Fruit fly (Drosophila melanogaster) whole organism, embryonic: ENCODE measurements around the gene S6KL.
A peak's percentile ranks its signal among the peaks of the same experiment; 100 is the strongest.

Experiments used
- Atf-2 ChIP-seq: fragments of 200-800 bp; sonication (Bioruptor generic); optimal IDR thresholded peaks from 2 replicates; lab custom pipeline; 2016; ENCODE audit warnings: missing biosample characterization, missing genetic modification characterization
- CG10462 ChIP-seq: fragments of 200-800 bp; sonication (Bioruptor generic); optimal IDR thresholded peaks from 2 replicates; lab custom pipeline; 2016; ENCODE audit warnings: missing biosample characterization, missing genetic modification characterization
- CG11085 ChIP-seq: fragments of 200-800 bp; sonication (Bioruptor generic); IDR thresholded peaks from 2 replicates; pipeline ENCODE4 v1.3.6; 2022; ENCODE audit warnings: missing biosample characterization, missing genetic modification characterization
- CG11093 ChIP-seq: fragments of 200-800 bp; sonication (Bioruptor generic); IDR thresholded peaks from 3 replicates; pipeline ENCODE4 v1.3.6; 2022; ENCODE audit warnings: missing biosample characterization, missing genetic modification characterization
- CG11456 ChIP-seq: fragments of 200-800 bp; sonication (Bioruptor generic); IDR thresholded peaks from 3 replicates; pipeline ENCODE4 v1.3.6; 2022; ENCODE audit warnings: missing biosample characterization, missing genetic modification characterization
- CG11560 ChIP-seq: fragments of 200-800 bp; sonication (Bioruptor generic); IDR thresholded peaks from 3 replicates; pipeline ENCODE4 v1.3.6; 2022; ENCODE audit warnings: missing biosample characterization, missing genetic modification characterization
- CG14710 ChIP-seq: fragments of 200-800 bp; sonication (Bioruptor generic); optimal IDR thresholded peaks from 3 replicates; lab custom pipeline; 2019; ENCODE audit warnings: missing biosample characterization, mild to moderate bottlenecking, missing genetic modification characterization, moderate library complexity
- CG15479 ChIP-seq: fragments of 200-800 bp; sonication (Bioruptor generic); optimal IDR thresholded peaks from 3 replicates; lab custom pipeline; 2019; ENCODE audit warnings: missing biosample characterization, mild to moderate bottlenecking, missing genetic modification characterization, moderate library complexity
- CG15696 ChIP-seq: fragments of 200-800 bp; sonication (Bioruptor generic); optimal IDR thresholded peaks from 2 replicates; lab custom pipeline; 2019; ENCODE audit warnings: missing biosample characterization, mild to moderate bottlenecking, missing genetic modification characterization, moderate library complexity
- CG2199 ChIP-seq: fragments of 200-800 bp; sonication (Bioruptor generic); IDR thresholded peaks from 3 replicates; pipeline ENCODE4 v1.3.6; 2022; ENCODE audit warnings: missing biosample characterization, missing genetic modification characterization
- CG3281 ChIP-seq: fragments of 200-800 bp; sonication (Bioruptor generic); optimal IDR thresholded peaks from 3 replicates; lab custom pipeline; 2017; ENCODE audit warnings: missing biosample characterization, mild to moderate bottlenecking, missing genetic modification characterization
- CG33213 ChIP-seq: fragments of 200-800 bp; sonication (Bioruptor generic); optimal IDR thresholded peaks from 3 replicates; lab custom pipeline; 2016; ENCODE audit warnings: missing biosample characterization, missing genetic modification characterization
- CG5180 ChIP-seq: fragments of 200-800 bp; sonication (Bioruptor generic); optimal IDR thresholded peaks from 3 replicates; lab custom pipeline; 2017; ENCODE audit warnings: missing biosample characterization, missing genetic modification characterization, mild to moderate bottlenecking, moderate library complexity, missing genetic modification reagents
- D ChIP-seq, 2 experiments: fragments of 200-800 bp in 1 of 2; fragments of >200 bp in 1 of 2; sonication (Bioruptor generic) in 1 of 2; optimal IDR thresholded peaks; 2 replicates in 1 of 2; 3 replicates in 1 of 2; lab custom pipeline; 2017; ENCODE audit warnings: mild to moderate bottlenecking in 1 of 2, missing biosample characterization in 1 of 2, missing genetic modification characterization in 1 of 2, missing genetic modification reagents in 1 of 2
- HLH3B ChIP-seq: fragments of 200-800 bp; sonication (Bioruptor generic); IDR thresholded peaks from 2 replicates; pipeline ENCODE4 v1.3.6; 2022; ENCODE audit warnings: missing biosample characterization, missing genetic modification characterization
- Hr78 ChIP-seq, 2 experiments: fragments of 200-800 bp in 1 of 2; fragments of >200 bp in 1 of 2; sonication (Bioruptor generic) in 1 of 2; optimal IDR thresholded peaks; 2 replicates each; lab custom pipeline; 2017 to 2019; ENCODE audit warnings: missing biosample characterization in 2 of 2, missing genetic modification characterization in 2 of 2, mild to moderate bottlenecking in 1 of 2, moderate library complexity in 1 of 2
- MBD-R2 ChIP-seq: fragments of 200-800 bp; sonication (Bioruptor generic); IDR thresholded peaks from 2 replicates; pipeline ENCODE4 v1.3.6; 2022; ENCODE audit warnings: missing biosample characterization, missing genetic modification characterization
- NC2α ChIP-seq: fragments of 200-800 bp; sonication (Bioruptor generic); optimal IDR thresholded peaks from 2 replicates; lab custom pipeline; 2016; ENCODE audit warnings: missing biosample characterization, missing genetic modification characterization
- Nf-YA ChIP-seq: fragments of 200-800 bp; sonication (Bioruptor generic); IDR thresholded peaks from 2 replicates; pipeline ENCODE4 v1.3.6; 2022; ENCODE audit warnings: missing biosample characterization, missing genetic modification characterization
- Usf ChIP-seq: fragments of 200-800 bp; sonication (Bioruptor generic); optimal IDR thresholded peaks from 2 replicates; lab custom pipeline; 2017; ENCODE audit warnings: missing genotype, missing biosample characterization, missing genetic modification characterization
- Vsx1 ChIP-seq: fragments of 200-800 bp; sonication (Bioruptor generic); optimal IDR thresholded peaks from 2 replicates; lab custom pipeline; 2017; ENCODE audit warnings: missing biosample characterization, mild to moderate bottlenecking, missing genetic modification characterization, missing genetic modification reagents
- Xbp1 ChIP-seq: fragments of 200-800 bp; sonication (Bioruptor generic); optimal IDR thresholded peaks from 3 replicates; lab custom pipeline; 2016; ENCODE audit warnings: missing biosample characterization, mild to moderate bottlenecking, missing genetic modification characterization
- YL-1 ChIP-seq: fragments of 200-800 bp; sonication (Bioruptor generic); optimal IDR thresholded peaks from 3 replicates; lab custom pipeline; 2017; ENCODE audit warnings: missing biosample characterization, mild to moderate bottlenecking, missing genetic modification characterization
- al ChIP-seq: fragments of 200-800 bp; sonication (Bioruptor generic); IDR thresholded peaks from 2 replicates; pipeline ENCODE4 v1.3.6; 2022; ENCODE audit warnings: missing biosample characterization, missing genetic modification characterization
- amos ChIP-seq: fragments of 200-800 bp; sonication (Bioruptor generic); IDR thresholded peaks from 2 replicates; pipeline ENCODE4 v1.3.6; 2022; ENCODE audit warnings: missing biosample characterization, missing genetic modification characterization; ENCODE audit not compliant: partially characterized antibody
- bab2 ChIP-seq: fragments of 200-800 bp; sonication (Bioruptor generic); optimal IDR thresholded peaks from 2 replicates; lab custom pipeline; 2016; ENCODE audit warnings: missing biosample characterization, missing genetic modification characterization
- bbx ChIP-seq: fragments of 200-800 bp; sonication (Bioruptor generic); IDR thresholded peaks from 2 replicates; pipeline ENCODE4 v1.3.6; 2022; ENCODE audit warnings: missing biosample characterization, missing genetic modification characterization; ENCODE audit not compliant: partially characterized antibody
- br ChIP-seq: fragments of >200 bp; optimal IDR thresholded peaks from 2 replicates; lab custom pipeline; 2017
- btn ChIP-seq: fragments of 200-800 bp; sonication (Bioruptor generic); optimal IDR thresholded peaks from 2 replicates; lab custom pipeline; 2016; ENCODE audit warnings: missing biosample characterization, missing genetic modification characterization
- esg ChIP-seq: fragments of 200-800 bp; sonication (Bioruptor generic); conservative IDR thresholded peaks from 2 replicates; pipeline ENCODE4 v1.3.6; 2022; ENCODE audit warnings: missing biosample characterization, missing genetic modification characterization
- ewg ChIP-seq: fragments of 200-800 bp; sonication (Bioruptor generic); optimal IDR thresholded peaks from 3 replicates; lab custom pipeline; 2017; ENCODE audit warnings: mild to moderate bottlenecking, missing biosample characterization, missing genetic modification reagents, missing genetic modification characterization
- fd96Cb ChIP-seq: fragments of 200-800 bp; sonication (Bioruptor generic); optimal IDR thresholded peaks from 2 replicates; lab custom pipeline; 2018; ENCODE audit warnings: missing biosample characterization, mild to moderate bottlenecking, missing genetic modification characterization, moderate library complexity
- gfzf ChIP-seq: fragments of 200-800 bp; sonication (Bioruptor generic); optimal IDR thresholded peaks from 2 replicates; lab custom pipeline; 2016; ENCODE audit warnings: missing biosample characterization, mild to moderate bottlenecking, missing genetic modification characterization, moderate library complexity
- h ChIP-seq: fragments of >200 bp; optimal IDR thresholded peaks from 2 replicates; lab custom pipeline; 2017
- hb ChIP-seq: fragments of 200-800 bp; sonication (Bioruptor generic); IDR thresholded peaks from 3 replicates; pipeline ENCODE4 v1.3.6; 2022; ENCODE audit warnings: missing biosample characterization, missing genetic modification characterization; ENCODE audit not compliant: partially characterized antibody
- hbn ChIP-seq: fragments of 200-800 bp; sonication (Bioruptor generic); IDR thresholded peaks from 2 replicates; pipeline ENCODE4 v1.3.6; 2022; ENCODE audit warnings: missing biosample characterization, missing genetic modification characterization; ENCODE audit not compliant: partially characterized antibody
- her ChIP-seq: fragments of 200-800 bp; sonication (Bioruptor generic); optimal IDR thresholded peaks from 2 replicates; lab custom pipeline; 2016; ENCODE audit warnings: missing biosample characterization, missing genetic modification characterization
- klu ChIP-seq: fragments of 200-800 bp; sonication (Bioruptor generic); IDR thresholded peaks from 2 replicates; pipeline ENCODE4 v1.3.6; 2022; ENCODE audit warnings: missing biosample characterization, missing genetic modification characterization
- lab ChIP-seq: fragments of 200-800 bp; sonication (Bioruptor generic); optimal IDR thresholded peaks from 3 replicates; lab custom pipeline; 2017; ENCODE audit warnings: missing biosample characterization, missing genetic modification characterization, mild to moderate bottlenecking, moderate library complexity, missing genetic modification reagents
- lov ChIP-seq, 2 experiments: fragments of 200-800 bp in 1 of 2; fragments of >200 bp in 1 of 2; sonication (Bioruptor generic) in 1 of 2; IDR thresholded peaks in 1 of 2; optimal IDR thresholded peaks in 1 of 2; 2 replicates in 1 of 2; 3 replicates in 1 of 2; pipeline versions ENCODE4 v1.3.6 to Lab custom; 2017 to 2022; ENCODE audit warnings: missing biosample characterization in 1 of 2, missing genetic modification characterization in 1 of 2
- p53 ChIP-seq: fragments of 200-800 bp; sonication (Bioruptor generic); optimal IDR thresholded peaks from 2 replicates; lab custom pipeline; 2016; ENCODE audit warnings: missing biosample characterization, missing genetic modification characterization
- pb ChIP-seq: fragments of 200-800 bp; sonication (Bioruptor generic); optimal IDR thresholded peaks from 3 replicates; lab custom pipeline; 2016; ENCODE audit warnings: missing biosample characterization, missing genetic modification characterization
- sens-2 ChIP-seq: fragments of 200-800 bp; sonication (Bioruptor generic); IDR thresholded peaks from 2 replicates; pipeline ENCODE4 v1.3.6; 2022; ENCODE audit warnings: missing biosample characterization, missing genetic modification characterization
- sima ChIP-seq: fragments of 200-800 bp; sonication (Bioruptor generic); optimal IDR thresholded peaks from 2 replicates; lab custom pipeline; 2016; ENCODE audit warnings: missing biosample characterization, missing genetic modification characterization
- sob ChIP-seq: fragments of 200-800 bp; sonication (Bioruptor generic); IDR thresholded peaks from 2 replicates; pipeline ENCODE4 v1.3.6; 2022; ENCODE audit warnings: missing biosample characterization, missing genetic modification characterization
- ssp ChIP-seq: fragments of 200-800 bp; sonication (Bioruptor generic); IDR thresholded peaks from 2 replicates; pipeline ENCODE4 v1.3.6; 2022; ENCODE audit warnings: missing biosample characterization, missing genetic modification characterization
- twi ChIP-seq: fragments of 200-800 bp; optimal IDR thresholded peaks from 2 replicates; lab custom pipeline; 2019; ENCODE audit warnings: missing biosample characterization, mild to moderate bottlenecking, missing genetic modification characterization, moderate library complexity
- wek ChIP-seq: fragments of 200-800 bp; sonication (Bioruptor generic); optimal IDR thresholded peaks from 3 replicates; lab custom pipeline; 2018; ENCODE audit warnings: missing biosample characterization, mild to moderate bottlenecking, missing genetic modification characterization, moderate library complexity

The S6KL gene

dm6 chrX:18789353-18790210 is 1.3 kb downstream of the S6KL start (continued):
- TF ChIP-seq lov (optimal IDR thresholded peaks at IDR 0.05; lab: Kevin White, UChicago) (no peak), lov (GFP tag; IDR thresholded peaks at IDR 0.05; lab: Robert Waterston, UW) (no peak), wek (GFP tag; lab: Kevin White, UChicago) (no peak), esg (GFP tag; lab: Robert Waterston, UW) (peak; percentile 54), Xbp1 (GFP tag; lab: Kevin White, UChicago) (peak; percentile 43), hbn (GFP tag; lab: Robert Waterston, UW) (no peak), hb (no peak), HLH3B (GFP tag; lab: Robert Waterston, UW) (no peak), pb (GFP tag; lab: Kevin White, UChicago) (peak; percentile 34), CG11560 (no peak), CG11456 (GFP tag; lab: Robert Waterston, UW) (peak; percentile 52; the same call in 1 of the 3 replicates), br (lab: Kevin White, UChicago) (no peak), CG15696 (tag; lab: Kevin White, UChicago) (peak; percentile 23), sima (GFP tag; lab: Kevin White, UChicago) (no peak), CG14710 (tag; lab: Kevin White, UChicago) (peak; percentile 48), bab2 (GFP tag; lab: Kevin White, UChicago) (peak; percentile 59), Hr78 (GFP tag; optimal IDR thresholded peaks at IDR 0.05; lab: Kevin White, UChicago) (peak in 1 of 2 experiments; percentile 79), CG11093 (GFP tag; lab: Robert Waterston, UW) (no peak), CG2199 (GFP tag; lab: Robert Waterston, UW) (no peak), gfzf (GFP tag; lab: Kevin White, UChicago) (no peak), CG15479 (GFP tag; lab: Kevin White, UChicago) (no peak), CG33213 (no peak), D (optimal IDR thresholded peaks at IDR 0.05; lab: Kevin White, UChicago) (no peak), D (GFP tag; optimal IDR thresholded peaks at IDR 0.05; lab: Kevin White, UChicago) (peak; percentile 39), her (GFP tag; lab: Kevin White, UChicago) (peak; percentile 14), Nf-YA (no peak), MBD-R2 (GFP tag; lab: Robert Waterston, UW) (no peak), CG5180 (peak; percentile 24), klu (GFP tag; lab: Robert Waterston, UW) (no peak), bbx (GFP tag; lab: Robert Waterston, UW) (no peak), amos (GFP tag; lab: Robert Waterston, UW) (no peak), ewg (GFP tag; lab: Kevin White, UChicago) (peak; percentile 35), h (lab: Kevin White, UChicago) (no peak), CG11085 (GFP tag; lab: Robert Waterston, UW) (no peak), CG10462 (GFP tag; lab: Kevin White, UChicago) (no peak), ssp (no peak), lab (GFP tag; lab: Kevin White, UChicago) (peak; percentile 75), fd96Cb (peak; percentile 36), p53 (GFP tag; lab: Kevin White, UChicago) (no peak), sens-2 (GFP tag; lab: Robert Waterston, UW) (no peak), CG3281 (GFP tag; lab: Kevin White, UChicago) (peak; percentile 78), Usf (GFP tag; lab: Kevin White, UChicago) (peak; percentile 37), Atf-2 (GFP tag; lab: Kevin White, UChicago) (peak; percentile 44), sob (GFP tag; lab: Robert Waterston, UW) (peak; percentile 37; the same call in 1 of the 2 replicates), twi (tag; lab: Kevin White, UChicago) (no peak), YL-1 (peak; percentile 11), al (GFP tag; lab: Robert Waterston, UW) (peak; percentile 57; the same call in 1 of the 2 replicates), Vsx1 (peak; percentile 39), btn (GFP tag; lab: Kevin White, UChicago) (no peak), NC2α (GFP tag; lab: Kevin White, UChicago) (no peak)
